Worm (Caenorhabditis elegans) whole organism, early embryonic: Measurements from ENCODE around the gene C11H1.7.
A peak's percentile ranks its signal among the peaks of the same experiment; 100 is the strongest.

Source experiments
- B0310.2 ChIP-seq: sonication (generic microtip); optimal IDR thresholded peaks from 2 replicates; lab custom pipeline; 2016; ENCODE audit warnings: mild to moderate bottlenecking, missing genetic modification characterization, missing compliant biosample characterization
- F13C5.2 ChIP-seq: sonication (generic microtip); optimal IDR thresholded peaks from 2 replicates; lab custom pipeline; 2017; ENCODE audit warnings: mild to moderate bottlenecking, missing genetic modification characterization, inconsistent platforms, missing compliant biosample characterization
- aly-1 ChIP-seq: sonication (generic microtip); optimal IDR thresholded peaks from 2 replicates; lab custom pipeline; 2016; ENCODE audit warnings: missing genetic modification characterization, missing compliant biosample characterization
- ama-1 ChIP-seq: fragments of 150-350 bp; optimal IDR thresholded peaks from 2 replicates; lab custom pipeline; 2014
- ceh-13 ChIP-seq: fragments of 200-800 bp; sonication (Bioruptor generic); optimal IDR thresholded peaks from 2 replicates; lab custom pipeline; 2018; ENCODE audit warnings: mild to moderate bottlenecking, missing genetic modification characterization, missing compliant biosample characterization
- ceh-36 ChIP-seq: sonication (generic microtip); optimal IDR thresholded peaks from 2 replicates; lab custom pipeline; 2016; ENCODE audit warnings: missing genetic modification characterization, inconsistent platforms, missing compliant biosample characterization
- ets-7 ChIP-seq: sonication (generic microtip); optimal IDR thresholded peaks from 2 replicates; lab custom pipeline; 2016; ENCODE audit warnings: missing genotype, missing genetic modification characterization, missing compliant biosample characterization
- flt-1 ChIP-seq: fragments of 200-800 bp; sonication (Bioruptor generic); IDR thresholded peaks from 2 replicates; pipeline ENCODE4 v1.3.6; 2022; ENCODE audit warnings: missing genetic modification characterization, missing compliant biosample characterization
- hmbx-1 ChIP-seq: sonication (generic microtip); optimal IDR thresholded peaks from 2 replicates; lab custom pipeline; 2016; ENCODE audit warnings: mild to moderate bottlenecking, missing genetic modification characterization, missing compliant biosample characterization
- hmg-4 ChIP-seq: fragments of 200-800 bp; sonication (Bioruptor generic); optimal IDR thresholded peaks from 2 replicates; lab custom pipeline; 2018; ENCODE audit warnings: mild to moderate bottlenecking, missing genetic modification characterization, missing compliant biosample characterization
- hnd-1 ChIP-seq: sonication (generic microtip); optimal IDR thresholded peaks from 2 replicates; lab custom pipeline; 2016; ENCODE audit warnings: missing genetic modification characterization, missing compliant biosample characterization
- pes-1 ChIP-seq: fragments of 200-800 bp; sonication (Bioruptor generic); IDR thresholded peaks from 2 replicates; pipeline ENCODE4 v1.3.6; 2022; ENCODE audit warnings: missing genetic modification reagents, missing genetic modification characterization, missing compliant biosample characterization
- scrt-1 ChIP-seq: fragments of 200-800 bp; sonication (Bioruptor generic); IDR thresholded peaks from 2 replicates; pipeline ENCODE4 v1.3.6; 2022; ENCODE audit warnings: missing genetic modification characterization, missing compliant biosample characterization
- sea-1 ChIP-seq: fragments of 200-800 bp; sonication (Bioruptor generic); conservative IDR thresholded peaks from 2 replicates; pipeline ENCODE4 v1.3.6; 2022; ENCODE audit warnings: missing genetic modification characterization, missing compliant biosample characterization
- tbx-11 ChIP-seq: fragments of 200-800 bp; sonication (Bioruptor generic); IDR thresholded peaks from 2 replicates; pipeline ENCODE4 v1.3.6; 2022; ENCODE audit warnings: missing genetic modification characterization, missing compliant biosample characterization
- tbx-37 ChIP-seq: fragments of 200-800 bp; sonication (Bioruptor generic); conservative IDR thresholded peaks from 2 replicates; pipeline ENCODE4 v1.3.6; 2022; ENCODE audit warnings: missing genetic modification reagents, missing genetic modification characterization, missing compliant biosample characterization
- tra-4 ChIP-seq: sonication (generic microtip); optimal IDR thresholded peaks from 2 replicates; lab custom pipeline; 2017; ENCODE audit warnings: missing genetic modification characterization, missing compliant biosample characterization

Gene C11H1.7

ce11 chrX:14327398-14327797, at the start of gene C11H1.7:
Gene C11H1.7 (plus strand): TSS chrX:14327409.
- TF ChIP-seq ama-1 (no peak), tra-4 (no peak), tbx-37 (GFP tag; lab: Robert Waterston, UW) (no peak), F13C5.2 (tag; lab: Kevin White, UChicago) (no peak), hmbx-1 (no peak), pes-1 (no peak), sea-1 (GFP tag; lab: Robert Waterston, UW) (no peak), aly-1 (tag; lab: Kevin White, UChicago) (no peak), tbx-11 (no peak), ceh-36 (tag; lab: Kevin White, UChicago) (no peak), hnd-1 (tag; lab: Kevin White, UChicago) (no peak), ets-7 (no peak), scrt-1 (GFP tag; lab: Robert Waterston, UW) (no peak), B0310.2 (tag; lab: Kevin White, UChicago) (no peak)

DNA sequence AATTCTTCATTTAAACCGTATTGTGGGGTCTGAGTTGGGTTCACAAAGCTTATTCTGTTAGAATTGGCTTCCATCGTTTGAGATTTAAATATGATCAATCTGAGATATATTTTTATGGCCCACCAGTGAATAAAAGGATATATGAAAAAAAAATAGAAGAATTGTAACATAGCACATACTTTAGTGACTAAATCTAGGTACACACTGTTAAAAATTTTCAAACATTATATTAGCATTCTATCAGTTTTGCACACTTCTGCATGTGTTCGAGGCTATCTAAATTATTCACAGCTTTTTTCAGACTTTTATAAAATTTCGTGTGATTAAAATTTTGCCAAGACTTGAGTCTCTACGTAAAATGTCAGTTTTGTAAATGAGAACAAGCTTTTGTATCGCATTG, 45.7 kb upstream of the C11H1.7 start, which contains the start of gene E02H4.2:
Gene E02H4.2 (minus strand): TSS at position 101 of the 400 bp plus-strand sequence.
- TF ChIP-seq hmg-4 (GFP tag; lab: Kevin White, UChicago) (no peak), hmbx-1 (no peak), ceh-36 (tag; lab: Kevin White, UChicago) (no peak), B0310.2 (tag; lab: Kevin White, UChicago) (no peak), pes-1 (no peak), ceh-13 (GFP tag; lab: Kevin White, UChicago) (no peak), ama-1 (no peak), tra-4 (no peak)

ce11 chrX:14287888-14288287, 39.3 kb upstream of the C11H1.7 start:
- TF ChIP-seq ceh-36 (tag; lab: Kevin White, UChicago) (no peak), flt-1 (GFP tag; lab: Robert Waterston, UW) (no peak), hmg-4 (GFP tag; lab: Kevin White, UChicago) (no peak), pes-1 (no peak), tbx-11 (no peak), hmbx-1 (no peak), ama-1 (no peak), F13C5.2 (tag; lab: Kevin White, UChicago) (no peak), ceh-13 (GFP tag; lab: Kevin White, UChicago) (no peak), sea-1 (GFP tag; lab: Robert Waterston, UW) (no peak), tra-4 (no peak), ets-7 (no peak), tbx-37 (GFP tag; lab: Robert Waterston, UW) (no peak), B0310.2 (tag; lab: Kevin White, UChicago) (no peak), scrt-1 (GFP tag; lab: Robert Waterston, UW) (no peak), aly-1 (tag; lab: Kevin White, UChicago) (no peak), hnd-1 (tag; lab: Kevin White, UChicago) (no peak)

DNA sequence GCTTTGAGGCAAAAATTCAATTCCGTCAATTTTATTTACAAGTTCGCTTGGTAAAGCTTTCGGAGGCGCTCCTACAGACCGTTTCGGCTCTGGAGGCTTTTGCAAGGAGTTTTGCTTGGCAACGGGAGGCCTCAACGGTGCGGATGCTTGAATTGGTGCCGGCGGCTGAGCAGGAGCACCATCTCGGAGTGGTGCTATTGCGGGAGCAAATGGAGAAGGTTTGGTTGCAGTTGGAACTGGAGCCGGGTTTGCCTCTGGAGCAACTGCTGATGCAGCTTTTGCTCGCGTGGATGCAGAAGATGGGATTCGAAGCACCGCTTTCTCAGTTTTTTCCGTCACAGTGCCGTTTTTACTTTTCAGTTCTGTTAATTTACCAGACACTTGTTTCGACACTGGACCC, 37.2 kb upstream of the C11H1.7 start:
- TF ChIP-seq aly-1 (tag; lab: Kevin White, UChicago) (no peak), ceh-36 (tag; lab: Kevin White, UChicago) (no peak), flt-1 (GFP tag; lab: Robert Waterston, UW) (no peak), scrt-1 (GFP tag; lab: Robert Waterston, UW) (no peak), hnd-1 (tag; lab: Kevin White, UChicago) (no peak), tbx-11 (no peak), ceh-13 (GFP tag; lab: Kevin White, UChicago) (no peak), hmbx-1 (no peak), hmg-4 (GFP tag; lab: Kevin White, UChicago) (no peak), ama-1 (no peak), pes-1 (no peak), sea-1 (GFP tag; lab: Robert Waterston, UW) (no peak), ets-7 (no peak), tbx-37 (GFP tag; lab: Robert Waterston, UW) (no peak), B0310.2 (tag; lab: Kevin White, UChicago) (no peak), F13C5.2 (tag; lab: Kevin White, UChicago) (no peak), tra-4 (no peak)

DNA sequence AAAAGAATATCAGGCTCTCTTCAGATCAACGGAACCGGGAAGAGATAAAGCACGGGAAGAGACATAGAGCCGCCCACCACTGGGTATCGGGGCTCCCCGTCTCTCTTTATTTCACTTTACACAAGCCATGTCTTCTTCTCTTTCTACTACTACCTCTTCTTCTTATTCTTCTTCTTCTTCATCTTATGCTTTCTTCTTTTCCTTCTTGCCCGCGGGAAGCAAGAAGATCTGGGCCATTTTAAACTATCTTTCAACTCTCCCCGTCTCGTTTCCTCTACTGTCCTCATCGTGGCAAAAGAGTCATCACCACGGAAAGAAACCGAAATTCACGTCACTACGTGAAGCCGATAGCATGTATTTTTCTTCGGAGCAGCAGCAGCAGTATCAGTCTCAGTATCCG, 34.6 kb upstream of the C11H1.7 start:
- TF ChIP-seq ceh-13 (GFP tag; lab: Kevin White, UChicago) (no peak), ets-7 (no peak), hmg-4 (GFP tag; lab: Kevin White, UChicago) (no peak), scrt-1 (GFP tag; lab: Robert Waterston, UW) (no peak), tbx-37 (GFP tag; lab: Robert Waterston, UW) (no peak), pes-1 (no peak), ceh-36 (tag; lab: Kevin White, UChicago) (no peak), flt-1 (GFP tag; lab: Robert Waterston, UW) (no peak), F13C5.2 (tag; lab: Kevin White, UChicago) (no peak)

DNA sequence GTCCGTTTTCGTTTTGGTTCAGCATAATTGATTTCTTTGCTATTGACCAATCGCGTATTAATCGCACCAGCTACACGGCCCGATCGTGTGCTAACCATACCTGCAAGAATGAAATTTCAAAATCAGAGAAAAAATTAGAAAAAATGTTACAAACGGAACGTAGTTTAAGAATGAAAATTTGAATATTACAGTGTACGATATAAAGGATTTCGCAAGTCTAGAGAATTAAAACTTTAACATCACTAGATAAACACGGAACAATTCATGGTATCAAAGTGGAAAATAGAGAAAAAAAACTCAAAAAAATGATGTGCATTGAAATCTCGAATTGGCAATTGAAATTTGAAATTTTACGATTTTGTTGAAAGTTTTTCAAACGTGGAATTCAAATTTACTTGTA, 30.6 kb upstream of the C11H1.7 start, which contains the start of gene madd-3:
Gene madd-3 (minus strand): TSS at position 101 of the 400 bp plus-strand sequence.
- TF ChIP-seq ama-1 (no peak), hnd-1 (tag; lab: Kevin White, UChicago) (no peak), ets-7 (no peak), hmbx-1 (no peak), aly-1 (tag; lab: Kevin White, UChicago) (no peak), tra-4 (no peak), tbx-11 (no peak)

ce11 chrX:14297209-14297608, 30.0 kb upstream of the C11H1.7 start:
- peak; percentile 75 for TF ChIP-seq hmg-4 (GFP tag; lab: Kevin White, UChicago)
- no peak for TF ChIP-seq ceh-13 (GFP tag; lab: Kevin White, UChicago)

- TF ChIP-seq ama-1 (no peak), scrt-1 (GFP tag; lab: Robert Waterston, UW) (no peak), hmg-4 (GFP tag; lab: Kevin White, UChicago) (no peak), ceh-36 (tag; lab: Kevin White, UChicago) (no peak), aly-1 (tag; lab: Kevin White, UChicago) (no peak), tbx-11 (no peak), tbx-37 (GFP tag; lab: Robert Waterston, UW) (no peak)
These were observed 24.1 kb upstream of the C11H1.7 start, which contains the start of gene C11H1.5 for ce11 chrX:14303078-14303477. Gene C11H1.5 (minus strand): TSS chrX:14303178.
